Worm (Caenorhabditis elegans) whole organism, L1 larva: ENCODE measurements around the gene srlf-27.

Experiments used
- C16A3.4 ChIP-seq: fragments of 150-350 bp; optimal IDR thresholded peaks from 2 replicates; lab custom pipeline; 2014; ENCODE audit warnings: missing biosample characterization, missing genetic modification characterization
- F16B12.6 ChIP-seq: fragments of 150-350 bp; optimal IDR thresholded peaks from 2 replicates; lab custom pipeline; 2014; ENCODE audit warnings: missing biosample characterization, missing genetic modification characterization
- aha-1 ChIP-seq: fragments of 150-350 bp; optimal IDR thresholded peaks from 2 replicates; lab custom pipeline; 2014; ENCODE audit warnings: missing biosample characterization, missing genetic modification characterization
- blmp-1 ChIP-seq: fragments of 150-350 bp; optimal IDR thresholded peaks from 2 replicates; lab custom pipeline; 2014; ENCODE audit warnings: missing biosample characterization, missing genetic modification characterization
- ceh-8 ChIP-seq: fragments of 200-800 bp; sonication (Bioruptor generic); optimal IDR thresholded peaks from 2 replicates; lab custom pipeline; 2018; ENCODE audit warnings: mild to moderate bottlenecking, missing genetic modification characterization, moderate library complexity, missing compliant biosample characterization
- ceh-82 ChIP-seq, 3 experiments: fragments of 150-350 bp in 1 of 3; sonication (generic microtip) in 2 of 3; optimal IDR thresholded peaks; 2 replicates each; lab custom pipeline; 2014 to 2017; ENCODE audit warnings: missing biosample characterization in 3 of 3, missing genetic modification characterization in 3 of 3
- dpl-1 ChIP-seq, 3 experiments: fragments of 150-350 bp in 2 of 3; sonication (generic microtip) in 1 of 3; optimal IDR thresholded peaks; 2 replicates each; lab custom pipeline; 2014 to 2017; ENCODE audit warnings: missing biosample characterization in 3 of 3, missing genetic modification characterization in 3 of 3, missing genetic modification reagents in 3 of 3
- dsc-1 ChIP-seq: sonication (generic microtip); optimal IDR thresholded peaks from 2 replicates; lab custom pipeline; 2016; ENCODE audit warnings: mild to moderate bottlenecking, missing genetic modification characterization, missing compliant biosample characterization
- efl-1 ChIP-seq, 4 experiments: fragments of 150-350 bp; optimal IDR thresholded peaks in 3 of 4; peaks in 1 of 4; 1 replicate in 1 of 4; 2 replicates in 3 of 4; lab custom pipeline; 2014; ENCODE audit warnings: missing biosample characterization in 2 of 4, missing genetic modification characterization in 2 of 4, missing genetic modification reagents in 2 of 4
- efl-3 ChIP-seq: fragments of 200-800 bp; sonication (Bioruptor generic); optimal IDR thresholded peaks from 2 replicates; lab custom pipeline; 2018; ENCODE audit warnings: mild to moderate bottlenecking, missing genetic modification characterization, missing compliant biosample characterization
- egl-27 ChIP-seq, 2 experiments: fragments of 150-350 bp in 1 of 2; sonication (generic microtip); optimal IDR thresholded peaks; 3 replicates each; lab custom pipeline; 2017 to 2018; ENCODE audit warnings: missing biosample characterization in 2 of 2, missing genetic modification characterization in 2 of 2, missing genetic modification reagents in 2 of 2
- fkh-4 ChIP-seq: sonication (generic microtip); optimal IDR thresholded peaks from 2 replicates; lab custom pipeline; 2016; ENCODE audit warnings: missing compliant biosample characterization, missing genetic modification characterization, borderline replicate concordance
- fkh-8 ChIP-seq: sonication (generic microtip); optimal IDR thresholded peaks from 2 replicates; lab custom pipeline; 2016; ENCODE audit warnings: mild to moderate bottlenecking, missing genetic modification characterization, missing compliant biosample characterization
- fos-1 ChIP-seq: fragments of 150-350 bp; optimal IDR thresholded peaks from 2 replicates; lab custom pipeline; 2014; ENCODE audit warnings: missing biosample characterization, missing genetic modification characterization
- grh-1 ChIP-seq: fragments of 200-800 bp; sonication (Bioruptor generic); IDR thresholded peaks from 2 replicates; pipeline ENCODE4 v1.3.6; 2022; ENCODE audit warnings: missing genetic modification reagents, missing genetic modification characterization, missing compliant biosample characterization
- isw-1 ChIP-seq: fragments of 200-800 bp; sonication (Bioruptor generic); IDR thresholded peaks from 2 replicates; pipeline ENCODE4 v1.3.6; 2022; ENCODE audit warnings: missing genetic modification characterization, missing compliant biosample characterization
- lin-14 ChIP-seq: fragments of 200-800 bp; sonication (Bioruptor generic); optimal IDR thresholded peaks from 2 replicates; lab custom pipeline; 2018; ENCODE audit warnings: mild to moderate bottlenecking, missing genetic modification characterization, moderate library complexity, missing compliant biosample characterization
- lin-35 ChIP-seq, 2 experiments: fragments of 150-350 bp; optimal IDR thresholded peaks; 2 replicates each; lab custom pipeline; 2014; ENCODE audit warnings: missing biosample characterization in 2 of 2, missing genetic modification characterization in 2 of 2, missing genetic modification reagents in 2 of 2
- lin-39 ChIP-seq: fragments of 150-350 bp; optimal IDR thresholded peaks from 2 replicates; lab custom pipeline; 2014; ENCODE audit warnings: missing biosample characterization, missing genetic modification reagents, missing genetic modification characterization
- lsy-2 ChIP-seq, 2 experiments: fragments of 150-350 bp; optimal IDR thresholded peaks; 2 replicates each; lab custom pipeline; 2014; ENCODE audit warnings: missing biosample characterization in 2 of 2, missing genetic modification characterization in 2 of 2
- mdl-1 ChIP-seq, 2 experiments: fragments of 150-350 bp; optimal IDR thresholded peaks; 2 replicates each; lab custom pipeline; 2014 to 2017; ENCODE audit warnings: missing biosample characterization in 2 of 2, missing genetic modification characterization in 2 of 2, inconsistent platforms in 1 of 2
- mef-2 ChIP-seq: fragments of 150-350 bp; optimal IDR thresholded peaks from 2 replicates; lab custom pipeline; 2014; ENCODE audit warnings: missing biosample characterization, missing genetic modification characterization
- mep-1 ChIP-seq: fragments of 150-350 bp; optimal IDR thresholded peaks from 2 replicates; lab custom pipeline; 2014; ENCODE audit warnings: missing biosample characterization, missing genetic modification characterization
- nhr-11 ChIP-seq: fragments of 150-350 bp; optimal IDR thresholded peaks from 2 replicates; lab custom pipeline; 2014; ENCODE audit warnings: missing biosample characterization, missing genetic modification characterization
- nhr-19 ChIP-seq: fragments of 200-800 bp; sonication (Bioruptor generic); conservative IDR thresholded peaks from 2 replicates; pipeline ENCODE4 v1.3.6; 2022; ENCODE audit warnings: missing genetic modification characterization, missing compliant biosample characterization
- nhr-20 ChIP-seq: sonication (generic microtip); optimal IDR thresholded peaks from 2 replicates; lab custom pipeline; 2016; ENCODE audit warnings: mild to moderate bottlenecking, missing genetic modification characterization, missing compliant biosample characterization
- nhr-47 ChIP-seq: sonication (generic microtip); optimal IDR thresholded peaks from 2 replicates; lab custom pipeline; 2016; ENCODE audit warnings: mild to moderate bottlenecking, missing genetic modification characterization, moderate library complexity, missing compliant biosample characterization
- nhr-71 ChIP-seq: sonication (generic microtip); optimal IDR thresholded peaks from 2 replicates; lab custom pipeline; 2016; ENCODE audit warnings: mild to moderate bottlenecking, missing genetic modification characterization, moderate library complexity, missing compliant biosample characterization
- nhr-85 ChIP-seq: sonication (generic microtip); peaks from one replicate; lab custom pipeline; 2016; ENCODE audit warnings: missing genetic modification characterization, inconsistent platforms, missing compliant biosample characterization
- pag-3 ChIP-seq: sonication (generic microtip); optimal IDR thresholded peaks from 2 replicates; lab custom pipeline; 2017; ENCODE audit warnings: missing genetic modification characterization, mild to moderate bottlenecking, missing compliant biosample characterization, antibody characterized with exemption, borderline replicate concordance; ENCODE audit not compliant: insufficient read depth
- rnt-1 ChIP-seq: sonication (generic microtip); optimal IDR thresholded peaks from 2 replicates; lab custom pipeline; 2016; ENCODE audit warnings: mild to moderate bottlenecking, missing genetic modification characterization, moderate library complexity, missing compliant biosample characterization
- skn-1 ChIP-seq: fragments of 150-350 bp; optimal IDR thresholded peaks from 2 replicates; lab custom pipeline; 2014; ENCODE audit warnings: missing biosample characterization, missing genetic modification characterization
- snpc-4 ChIP-seq: fragments of 150-350 bp; optimal IDR thresholded peaks from 2 replicates; lab custom pipeline; 2014; ENCODE audit warnings: missing biosample characterization, missing genetic modification characterization
- snu-23 ChIP-seq: sonication (generic microtip); optimal IDR thresholded peaks from 2 replicates; lab custom pipeline; 2016; ENCODE audit warnings: missing genetic modification characterization, missing compliant biosample characterization
- sox-4 ChIP-seq: sonication (generic microtip); optimal IDR thresholded peaks from 2 replicates; lab custom pipeline; 2016; ENCODE audit warnings: missing genetic modification characterization, missing compliant biosample characterization
- swsn-7 ChIP-seq: sonication (generic microtip); optimal IDR thresholded peaks from 2 replicates; lab custom pipeline; 2016; ENCODE audit warnings: missing genetic modification characterization, missing compliant biosample characterization
- tbx-2 ChIP-seq: sonication (generic microtip); optimal IDR thresholded peaks from 2 replicates; lab custom pipeline; 2016; ENCODE audit warnings: missing genetic modification characterization, missing compliant biosample characterization
- unc-98 ChIP-seq: fragments of 200-800 bp; sonication (Bioruptor generic); IDR thresholded peaks from 2 replicates; pipeline ENCODE4 v1.3.6; 2022; ENCODE audit warnings: missing genetic modification characterization, missing compliant biosample characterization
- vab-15 ChIP-seq: sonication (generic microtip); optimal IDR thresholded peaks from 2 replicates; lab custom pipeline; 2017; ENCODE audit warnings: missing genotype, mild to moderate bottlenecking, missing genetic modification characterization, missing compliant biosample characterization
- xbp-1 ChIP-seq: sonication (generic microtip); optimal IDR thresholded peaks from 2 replicates; lab custom pipeline; 2016; ENCODE audit warnings: missing genetic modification characterization, missing compliant biosample characterization
- zag-1 ChIP-seq: fragments of 150-350 bp; optimal IDR thresholded peaks from 2 replicates; lab custom pipeline; 2014; ENCODE audit warnings: missing biosample characterization, missing genetic modification characterization
- zip-4 ChIP-seq: fragments of 200-800 bp; sonication (Bioruptor generic); optimal IDR thresholded peaks from 2 replicates; lab custom pipeline; 2018; ENCODE audit warnings: mild to moderate bottlenecking, missing genetic modification characterization, moderate library complexity, missing compliant biosample characterization
- ztf-4 ChIP-seq: fragments of 150-350 bp; optimal IDR thresholded peaks from 2 replicates; lab custom pipeline; 2014; ENCODE audit warnings: missing biosample characterization, missing genetic modification characterization

srlf-27 gene

ce11 chrIV:14603022-14603421, 34.5 kb upstream of the srlf-27 start:
- TF ChIP-seq efl-3 (no peak), efl-1 (optimal IDR thresholded peaks at IDR 0.05; lab: Kevin White, UChicago) (no peak), efl-1 (GFP tag; optimal IDR thresholded peaks at IDR 0.05 in 1 of 2; lab: Kevin White, UChicago) (peak in 1 of 2 experiments; percentile 90), snu-23 (peak; percentile 30), fkh-8 (tag; lab: Kevin White, UChicago) (no peak), nhr-20 (tag; lab: Kevin White, UChicago) (peak; percentile 40), isw-1 (GFP tag; lab: Robert Waterston, UW) (no peak), pag-3 (tag; lab: Kevin White, UChicago) (no peak), unc-98 (GFP tag; lab: Robert Waterston, UW) (no peak), zag-1 (tag; lab: Kevin White, UChicago) (no peak), zip-4 (GFP tag; lab: Kevin White, UChicago) (no peak), ceh-8 (GFP tag; lab: Kevin White, UChicago) (no peak), fkh-4 (tag; lab: Kevin White, UChicago) (no peak), lin-35 (GFP tag; optimal IDR thresholded peaks at IDR 0.05; lab: Kevin White, UChicago) (peak in 1 of 2 experiments; percentile 34), nhr-85 (tag; lab: Kevin White, UChicago) (peak; percentile 84)
- TF ChIP-seq, all 84 proteins: peak for 5

ce11 chrIV:14605143-14605542, 32.4 kb upstream of the srlf-27 start:
- TF ChIP-seq nhr-20 (tag; lab: Kevin White, UChicago) (peak; percentile 38), nhr-71 (tag; lab: Kevin White, UChicago) (peak; percentile 20), lin-14 (peak; percentile 54), lin-35 (GFP tag; optimal IDR thresholded peaks at IDR 0.05; lab: Kevin White, UChicago) (no peak), blmp-1 (peak; percentile 78)

- TF ChIP-seq grh-1 (GFP tag; lab: Robert Waterston, UW) (no peak), nhr-71 (tag; lab: Kevin White, UChicago) (peak; percentile 96), xbp-1 (peak; percentile 5), swsn-7 (tag; lab: Kevin White, UChicago) (peak; percentile 34), mep-1 (tag; lab: Kevin White, UChicago) (peak; percentile 51), mef-2 (tag; lab: Kevin White, UChicago) (no peak), nhr-47 (tag; lab: Kevin White, UChicago) (peak; percentile 50), nhr-11 (peak; percentile 14), fos-1 (peak; percentile 7), lsy-2 (tag; optimal IDR thresholded peaks at IDR 0.05; lab: Kevin White, UChicago) (peak; percentile 27 to 35), ztf-4 (tag; lab: Kevin White, UChicago) (peak; percentile 58), tbx-2 (peak; percentile 14), rnt-1 (tag; lab: Kevin White, UChicago) (no peak), ceh-82 (tag; optimal IDR thresholded peaks at IDR 0.05; lab: Kevin White, UChicago) (peak in 1 of 3 experiments; percentile 33), lin-14 (peak; percentile 86), dsc-1 (peak; percentile 82), nhr-85 (tag; lab: Kevin White, UChicago) (peak; percentile 57), isw-1 (GFP tag; lab: Robert Waterston, UW) (no peak), nhr-19 (peak; percentile 60), vab-15 (no peak), nhr-20 (tag; lab: Kevin White, UChicago) (peak; percentile 77), lin-39 (peak; percentile 22), blmp-1 (peak; percentile 2), snpc-4 (tag; lab: Kevin White, UChicago) (no peak), C16A3.4 (tag; lab: Kevin White, UChicago) (peak; percentile 15), snu-23 (peak; percentile 42), fkh-8 (tag; lab: Kevin White, UChicago) (peak; percentile 48), skn-1 (tag; lab: Kevin White, UChicago) (peak; percentile 26), sox-4 (tag; lab: Kevin White, UChicago) (peak; percentile 20), mdl-1 (tag; optimal IDR thresholded peaks at IDR 0.05; lab: Kevin White, UChicago) (peak in 1 of 2 experiments; percentile 3), fkh-4 (tag; lab: Kevin White, UChicago) (peak; percentile 56), efl-1 (optimal IDR thresholded peaks at IDR 0.05; lab: Kevin White, UChicago) (peak in 1 of 2 experiments; percentile 18), efl-1 (GFP tag; optimal IDR thresholded peaks at IDR 0.05 in 1 of 2; lab: Kevin White, UChicago) (no peak), egl-27 (tag; optimal IDR thresholded peaks at IDR 0.05; lab: Kevin White, UChicago) (peak in 1 of 2 experiments; percentile 6), aha-1 (no peak), F16B12.6 (no peak), lin-35 (GFP tag; optimal IDR thresholded peaks at IDR 0.05; lab: Kevin White, UChicago) (peak in 1 of 2 experiments; percentile 12), dpl-1 (GFP tag; optimal IDR thresholded peaks at IDR 0.05; lab: Kevin White, UChicago) (peak in 1 of 3 experiments; percentile 6)
- TF ChIP-seq, all 84 proteins: peak for 29
Measured at ce11 chrIV:14606469-14606868, 31.0 kb upstream of the srlf-27 start.
